Worm (Caenorhabditis elegans) whole organism, L1 larva: Measurements from ENCODE around the gene F18A11.3.
"Not testable (repeated sequence)": the region's sequence is repeated elsewhere in the genome, so short reads cannot be mapped to it uniquely, and the experiment has no call there.

Experiments
- C16A3.4 ChIP-seq: fragments of 150-350 bp; optimal IDR thresholded peaks from 2 replicates; lab custom pipeline; 2014; ENCODE audit warnings: missing biosample characterization, missing genetic modification characterization
- Y116A8C.19 ChIP-seq: sonication (generic microtip); optimal IDR thresholded peaks from 2 replicates; lab custom pipeline; 2016; ENCODE audit warnings: missing compliant biosample characterization, missing genetic modification characterization, borderline replicate concordance
- alr-1 ChIP-seq: fragments of 200-800 bp; sonication (Bioruptor generic); optimal IDR thresholded peaks from 2 replicates; lab custom pipeline; 2018; ENCODE audit warnings: borderline replicate concordance, mild to moderate bottlenecking, missing genetic modification characterization, missing compliant biosample characterization
- ama-1 ChIP-seq: fragments of 150-350 bp; optimal IDR thresholded peaks from 2 replicates; lab custom pipeline; 2014
- blmp-1 ChIP-seq: fragments of 150-350 bp; optimal IDR thresholded peaks from 2 replicates; lab custom pipeline; 2014; ENCODE audit warnings: missing biosample characterization, missing genetic modification characterization
- ceh-63 ChIP-seq: fragments of 200-800 bp; sonication (Bioruptor generic); optimal IDR thresholded peaks from 2 replicates; lab custom pipeline; 2018; ENCODE audit warnings: mild to moderate bottlenecking, missing genetic modification characterization, missing compliant biosample characterization
- ceh-82 ChIP-seq, 3 experiments: fragments of 150-350 bp in 1 of 3; sonication (generic microtip) in 2 of 3; optimal IDR thresholded peaks; 2 replicates each; lab custom pipeline; 2014 to 2017; ENCODE audit warnings: missing biosample characterization in 3 of 3, missing genetic modification characterization in 3 of 3
- ceh-88 ChIP-seq: fragments of 200-800 bp; sonication (Bioruptor generic); IDR thresholded peaks from 2 replicates; pipeline ENCODE4 v1.3.6; 2022; ENCODE audit warnings: missing genetic modification characterization, missing compliant biosample characterization
- ces-1 ChIP-seq: fragments of 150-350 bp; optimal IDR thresholded peaks from 2 replicates; lab custom pipeline; 2014; ENCODE audit warnings: missing biosample characterization, missing genetic modification reagents, missing genetic modification characterization
- dpl-1 ChIP-seq, 3 experiments: fragments of 150-350 bp in 2 of 3; sonication (generic microtip) in 1 of 3; optimal IDR thresholded peaks; 2 replicates each; lab custom pipeline; 2014 to 2017; ENCODE audit warnings: missing biosample characterization in 3 of 3, missing genetic modification characterization in 3 of 3, missing genetic modification reagents in 3 of 3
- dsc-1 ChIP-seq: sonication (generic microtip); optimal IDR thresholded peaks from 2 replicates; lab custom pipeline; 2016; ENCODE audit warnings: mild to moderate bottlenecking, missing genetic modification characterization, missing compliant biosample characterization
- efl-1 ChIP-seq, 4 experiments: fragments of 150-350 bp; optimal IDR thresholded peaks in 3 of 4; peaks in 1 of 4; 1 replicate in 1 of 4; 2 replicates in 3 of 4; lab custom pipeline; 2014; ENCODE audit warnings: missing biosample characterization in 2 of 4, missing genetic modification characterization in 2 of 4, missing genetic modification reagents in 2 of 4
- egl-27 ChIP-seq, 2 experiments: fragments of 150-350 bp in 1 of 2; sonication (generic microtip); optimal IDR thresholded peaks; 3 replicates each; lab custom pipeline; 2017 to 2018; ENCODE audit warnings: missing biosample characterization in 2 of 2, missing genetic modification characterization in 2 of 2, missing genetic modification reagents in 2 of 2
- elt-2 ChIP-seq: sonication (generic microtip); optimal IDR thresholded peaks from 2 replicates; lab custom pipeline; 2016; ENCODE audit warnings: missing genetic modification characterization, mild to moderate bottlenecking, inconsistent platforms, missing compliant biosample characterization, missing genetic modification reagents
- elt-3 ChIP-seq, 6 experiments: fragments of 150-350 bp in 1 of 6; sonication (generic microtip); optimal IDR thresholded peaks; 2 replicates each; lab custom pipeline; 2017 to 2018; ENCODE audit warnings: missing biosample characterization in 6 of 6, missing genetic modification characterization in 6 of 6, inconsistent platforms in 1 of 6
- fkh-4 ChIP-seq: sonication (generic microtip); optimal IDR thresholded peaks from 2 replicates; lab custom pipeline; 2016; ENCODE audit warnings: missing compliant biosample characterization, missing genetic modification characterization, borderline replicate concordance
- fkh-8 ChIP-seq: sonication (generic microtip); optimal IDR thresholded peaks from 2 replicates; lab custom pipeline; 2016; ENCODE audit warnings: mild to moderate bottlenecking, missing genetic modification characterization, missing compliant biosample characterization
- fos-1 ChIP-seq: fragments of 150-350 bp; optimal IDR thresholded peaks from 2 replicates; lab custom pipeline; 2014; ENCODE audit warnings: missing biosample characterization, missing genetic modification characterization
- hlh-17 ChIP-seq: fragments of 200-800 bp; sonication (Bioruptor generic); optimal IDR thresholded peaks from 2 replicates; lab custom pipeline; 2018; ENCODE audit warnings: missing genetic modification characterization, mild to moderate bottlenecking, missing compliant biosample characterization, moderate library complexity, borderline replicate concordance
- jun-1 ChIP-seq: fragments of 150-350 bp; optimal IDR thresholded peaks from 2 replicates; lab custom pipeline; 2014; ENCODE audit warnings: missing biosample characterization, missing genetic modification reagents, missing genetic modification characterization
- lin-13 ChIP-seq: fragments of 150-350 bp; optimal IDR thresholded peaks from 2 replicates; lab custom pipeline; 2014; ENCODE audit warnings: missing biosample characterization, missing genetic modification reagents, missing genetic modification characterization
- lin-15B ChIP-seq: fragments of 150-350 bp; sonication (generic microtip); optimal IDR thresholded peaks from 3 replicates; lab custom pipeline; 2014; ENCODE audit warnings: missing biosample characterization, missing genetic modification characterization
- lin-35 ChIP-seq, 2 experiments: fragments of 150-350 bp; optimal IDR thresholded peaks; 2 replicates each; lab custom pipeline; 2014; ENCODE audit warnings: missing biosample characterization in 2 of 2, missing genetic modification characterization in 2 of 2, missing genetic modification reagents in 2 of 2
- mdl-1 ChIP-seq, 2 experiments: fragments of 150-350 bp; optimal IDR thresholded peaks; 2 replicates each; lab custom pipeline; 2014 to 2017; ENCODE audit warnings: missing biosample characterization in 2 of 2, missing genetic modification characterization in 2 of 2, inconsistent platforms in 1 of 2
- mep-1 ChIP-seq: fragments of 150-350 bp; optimal IDR thresholded peaks from 2 replicates; lab custom pipeline; 2014; ENCODE audit warnings: missing biosample characterization, missing genetic modification characterization
- nhr-12 ChIP-seq: sonication (generic microtip); optimal IDR thresholded peaks from 2 replicates; lab custom pipeline; 2017; ENCODE audit warnings: missing biosample characterization, missing genetic modification characterization
- nhr-20 ChIP-seq: sonication (generic microtip); optimal IDR thresholded peaks from 2 replicates; lab custom pipeline; 2016; ENCODE audit warnings: mild to moderate bottlenecking, missing genetic modification characterization, missing compliant biosample characterization
- nhr-28 ChIP-seq: fragments of 150-350 bp; optimal IDR thresholded peaks from 2 replicates; lab custom pipeline; 2014; ENCODE audit warnings: missing biosample characterization, missing genetic modification characterization
- nhr-47 ChIP-seq: sonication (generic microtip); optimal IDR thresholded peaks from 2 replicates; lab custom pipeline; 2016; ENCODE audit warnings: mild to moderate bottlenecking, missing genetic modification characterization, moderate library complexity, missing compliant biosample characterization
- nhr-71 ChIP-seq: sonication (generic microtip); optimal IDR thresholded peaks from 2 replicates; lab custom pipeline; 2016; ENCODE audit warnings: mild to moderate bottlenecking, missing genetic modification characterization, moderate library complexity, missing compliant biosample characterization
- nhr-76 ChIP-seq: sonication (generic microtip); optimal IDR thresholded peaks from 2 replicates; lab custom pipeline; 2017; ENCODE audit warnings: missing biosample characterization, missing genetic modification characterization
- nhr-90 ChIP-seq: sonication (generic microtip); optimal IDR thresholded peaks from 2 replicates; lab custom pipeline; 2016; ENCODE audit warnings: mild to moderate bottlenecking, missing genetic modification characterization, missing compliant biosample characterization; ENCODE audit not compliant: poor library complexity
- sup-37 ChIP-seq: fragments of 200-800 bp; sonication (Bioruptor generic); optimal IDR thresholded peaks from 2 replicates; lab custom pipeline; 2018; ENCODE audit warnings: mild to moderate bottlenecking, missing genetic modification characterization, missing compliant biosample characterization
- unc-130 ChIP-seq: fragments of 150-350 bp; optimal IDR thresholded peaks from 2 replicates; lab custom pipeline; 2017; ENCODE audit warnings: missing biosample characterization, missing genetic modification characterization, inconsistent platforms

The F18A11.3 gene

DNA sequence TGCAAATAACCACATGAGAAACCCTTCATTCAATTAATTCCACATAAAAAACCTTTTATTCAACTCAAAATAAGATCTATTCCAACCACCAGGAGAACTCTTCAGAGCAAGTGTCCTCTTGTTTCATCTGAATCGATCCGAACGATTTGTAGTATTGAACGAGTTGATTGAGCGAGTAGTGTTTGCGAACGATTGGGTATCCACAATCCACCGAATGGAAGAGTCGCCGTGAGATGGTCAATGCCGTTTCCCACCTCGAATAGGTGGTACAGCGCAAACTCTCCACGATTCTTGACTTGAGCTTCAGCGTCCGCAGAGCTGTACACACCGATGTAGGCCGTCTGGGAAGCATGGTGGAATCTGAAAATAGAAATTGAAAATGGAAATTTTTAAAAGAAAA, 45.8 kb upstream of the F18A11.3 start, which contains the start of gene Y81G3A.6:
Y81G3A.6 (minus strand) TSS at position 101 of the 400 bp plus-strand sequence.
- not testable (repeated sequence) for TF ChIP-seq hlh-17 (GFP tag; lab: Kevin White, UChicago); mep-1 (tag; lab: Kevin White, UChicago); sup-37 (GFP tag; lab: Kevin White, UChicago)
- TF ChIP-seq, all 84 proteins: peak for 0; not testable (repeated sequence) for 84

DNA sequence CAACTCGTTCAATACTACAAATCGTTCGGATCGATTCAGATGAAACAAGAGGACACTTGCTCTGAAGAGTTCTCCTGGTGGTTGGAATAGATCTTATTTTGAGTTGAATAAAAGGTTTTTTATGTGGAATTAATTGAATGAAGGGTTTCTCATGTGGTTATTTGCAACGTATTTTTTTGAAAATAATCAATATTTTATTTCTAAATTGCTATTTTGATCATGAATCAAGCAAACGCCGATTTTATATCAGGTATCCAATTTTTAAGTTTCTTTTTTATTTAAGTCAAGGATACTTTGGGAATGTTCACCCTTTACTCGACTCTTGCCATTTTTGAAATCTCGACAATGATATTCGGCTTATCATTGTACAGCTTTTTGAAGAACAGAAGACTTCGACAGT, 44.0 kb upstream of the F18A11.3 start, which contains the start of gene Y81G3A.2:
Y81G3A.2 (plus strand) TSS at position 301 of the 400 bp plus-strand sequence.
- TF ChIP-seq efl-1 (optimal IDR thresholded peaks at IDR 0.05; lab: Kevin White, UChicago); efl-1 (GFP tag; optimal IDR thresholded peaks at IDR 0.05 in 1 of 2; lab: Kevin White, UChicago); unc-130 (tag; lab: Kevin White, UChicago); ama-1 (lab: Kevin White, UChicago): not testable (repeated sequence)
- TF ChIP-seq, all 84 proteins: peak for 0; not testable (repeated sequence) for 84

DNA sequence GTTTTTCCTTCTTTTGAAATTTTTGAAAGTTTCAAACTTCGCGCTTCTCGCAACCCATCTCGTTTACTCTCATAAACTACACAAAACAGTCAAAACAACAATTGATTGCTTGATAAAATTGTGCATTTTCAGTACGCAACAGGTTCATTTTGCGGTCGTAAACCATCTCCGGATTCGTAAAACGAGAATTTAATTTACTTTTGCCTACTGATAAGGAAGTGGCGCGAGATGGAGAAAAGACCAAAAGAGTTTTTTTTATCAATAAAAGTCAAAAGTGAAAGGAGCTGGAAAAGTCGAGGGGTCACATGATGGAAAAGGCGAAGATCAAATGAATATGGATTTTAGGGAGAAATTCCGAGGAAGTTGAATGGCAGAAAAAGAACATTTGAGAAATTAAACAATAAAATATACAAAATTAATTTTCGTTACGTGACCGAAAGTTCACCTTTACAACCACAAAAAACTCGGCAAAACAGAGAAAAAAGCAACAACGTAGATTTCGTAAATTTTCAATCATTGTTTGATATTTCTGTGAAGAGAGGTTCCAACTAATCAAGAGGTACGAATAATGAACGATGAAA, 42.3 kb upstream of the F18A11.3 start, which contains the start of gene F42G4.6:
F42G4.6 (plus strand) TSS at position 531 of the 581 bp plus-strand sequence.
- TF ChIP-seq fkh-8 (tag; lab: Kevin White, UChicago) (no peak), lin-15B (tag; lab: Kevin White, UChicago) (no peak), egl-27 (tag; optimal IDR thresholded peaks at IDR 0.05; lab: Kevin White, UChicago) (no peak), Y116A8C.19 (tag; lab: Kevin White, UChicago) (no peak), fos-1 (tag; lab: Kevin White, UChicago) (no peak), ceh-88 (GFP tag; lab: Robert Waterston, UW) (no peak), jun-1 (tag; lab: Kevin White, UChicago) (no peak), nhr-76 (tag; lab: Kevin White, UChicago) (no peak), blmp-1 (tag; lab: Kevin White, UChicago) (peak; percentile 3), ces-1 (GFP tag; lab: Kevin White, UChicago) (no peak), ceh-63 (GFP tag; lab: Kevin White, UChicago) (no peak), nhr-71 (tag; lab: Kevin White, UChicago) (no peak), fkh-4 (no peak), lin-13 (GFP tag; lab: Kevin White, UChicago) (no peak), nhr-20 (peak; percentile 34), nhr-90 (tag; lab: Kevin White, UChicago) (peak; percentile 6), elt-3 (tag; optimal IDR thresholded peaks at IDR 0.05; lab: Kevin White, UChicago) (no peak), elt-2 (tag; lab: Kevin White, UChicago) (peak; percentile 87), mdl-1 (tag; optimal IDR thresholded peaks at IDR 0.05; lab: Kevin White, UChicago) (peak in 1 of 2 experiments; percentile 19), nhr-28 (tag; lab: Kevin White, UChicago) (no peak), nhr-47 (tag; lab: Kevin White, UChicago) (no peak), alr-1 (tag; lab: Kevin White, UChicago) (no peak), dsc-1 (no peak), hlh-17 (GFP tag; lab: Kevin White, UChicago) (no peak), nhr-12 (tag; lab: Kevin White, UChicago) (no peak), dpl-1 (GFP tag; optimal IDR thresholded peaks at IDR 0.05; lab: Kevin White, UChicago) (no peak), lin-35 (GFP tag; optimal IDR thresholded peaks at IDR 0.05; lab: Kevin White, UChicago) (peak in 1 of 2 experiments; percentile 19), ceh-82 (tag; optimal IDR thresholded peaks at IDR 0.05; lab: Kevin White, UChicago) (no peak), C16A3.4 (tag; lab: Kevin White, UChicago) (no peak)
- TF ChIP-seq, all 84 proteins: peak for 6
